Worm (Caenorhabditis elegans): ENCODE measurements around the gene cdk-11.2.

cdk-11.2 gene

DNA sequence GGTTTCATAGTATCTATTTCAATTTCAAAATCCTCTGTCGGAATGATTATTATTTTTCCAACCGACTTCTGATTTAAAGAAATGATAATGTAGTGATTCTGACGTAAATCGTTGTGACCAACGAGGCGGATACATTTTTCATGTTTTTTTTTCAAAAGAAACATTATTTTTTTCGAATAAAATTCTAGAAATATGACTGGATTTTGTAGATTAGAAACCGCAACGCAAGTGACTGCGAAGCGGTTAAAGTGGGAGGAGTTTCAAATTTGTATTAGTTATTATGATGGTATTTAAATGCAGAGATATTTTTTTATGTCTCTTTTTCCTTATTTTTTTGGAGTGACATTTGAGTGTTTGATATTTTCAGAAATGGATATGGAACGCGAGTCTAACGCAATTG lies 27.4 kb upstream of the cdk-11.2 start, which contains the start of gene C39B10.5:
TSS of gene C39B10.5 (plus strand) at position 362 of the 400 bp plus-strand sequence.
- no peak for TF ChIP-seq pha-4 (tag; optimal IDR thresholded peaks at IDR 0.05)
- TF ChIP-seq unc-39 (tag; optimal IDR thresholded peaks at IDR 0.05): no peak
- no peak for TF ChIP-seq nhr-12 (tag; optimal IDR thresholded peaks at IDR 0.05)
- no peak for TF ChIP-seq mdl-1 (tag; optimal IDR thresholded peaks at IDR 0.05)
- no peak for TF ChIP-seq snpc-4 (tag; optimal IDR thresholded peaks at IDR 0.05)
- TF ChIP-seq eor-1 (tag; optimal IDR thresholded peaks at IDR 0.05): no peak
- TF ChIP-seq skn-1 (tag; optimal IDR thresholded peaks at IDR 0.05): no peak
- TF ChIP-seq lin-15B (tag; optimal IDR thresholded peaks at IDR 0.05): no peak
- no peak for TF ChIP-seq nhr-77 (tag; optimal IDR thresholded peaks at IDR 0.05)

DNA sequence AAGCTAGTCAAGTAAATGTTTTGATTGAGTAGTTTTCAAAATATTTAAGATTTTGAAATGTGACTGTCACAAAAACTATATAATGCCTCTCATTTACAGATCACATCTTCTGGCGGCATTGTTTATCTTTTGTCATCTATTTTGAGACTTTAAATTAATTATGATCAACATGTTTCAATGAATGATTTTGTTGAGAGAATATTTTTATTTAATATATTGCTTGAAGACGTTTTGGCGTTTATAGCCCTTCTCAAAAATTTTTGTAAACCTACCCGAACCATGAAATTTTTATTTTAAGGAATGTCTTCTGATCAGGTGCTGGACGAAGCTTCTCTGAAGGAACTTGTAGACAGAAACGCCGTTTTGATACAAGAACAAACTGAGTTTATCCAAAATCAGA lies 25.1 kb upstream of the cdk-11.2 start, which contains the start of gene C39B10.4:
TSS of gene C39B10.4 (plus strand) at position 301 of the 400 bp plus-strand sequence.
- no peak for TF ChIP-seq lsy-12 (tag; optimal IDR thresholded peaks at IDR 0.05)
- TF ChIP-seq elt-2 (tag; optimal IDR thresholded peaks at IDR 0.05): no peak
- TF ChIP-seq jun-1 (tag; optimal IDR thresholded peaks at IDR 0.05): no peak
- TF ChIP-seq mdl-1 (tag; optimal IDR thresholded peaks at IDR 0.05): no peak
- no peak for TF ChIP-seq R02D3.7 (tag; optimal IDR thresholded peaks at IDR 0.05)
- TF ChIP-seq nhr-12 (tag; optimal IDR thresholded peaks at IDR 0.05): no peak
- no peak for TF ChIP-seq ztf-11 (tag; optimal IDR thresholded peaks at IDR 0.05)
- no peak for TF ChIP-seq ceh-16 (tag; optimal IDR thresholded peaks at IDR 0.05)
- TF ChIP-seq ceh-28 (tag; optimal IDR thresholded peaks at IDR 0.05): no peak
- no peak for TF ChIP-seq daf-12 (tag; optimal IDR thresholded peaks at IDR 0.05)
- no peak for TF ChIP-seq nhr-25 (tag; optimal IDR thresholded peaks at IDR 0.05)
- TF ChIP-seq nhr-77 (tag; optimal IDR thresholded peaks at IDR 0.05): no peak
- TF ChIP-seq nhr-237 (tag; optimal IDR thresholded peaks at IDR 0.05): no peak
- TF ChIP-seq ama-1 (optimal IDR thresholded peaks at IDR 0.05): no peak
- no peak for TF ChIP-seq snpc-4 (tag; optimal IDR thresholded peaks at IDR 0.05)
- no peak for TF ChIP-seq aly-2 (tag; optimal IDR thresholded peaks at IDR 0.05)
- no peak for TF ChIP-seq egl-5 (tag; optimal IDR thresholded peaks at IDR 0.05)

DNA sequence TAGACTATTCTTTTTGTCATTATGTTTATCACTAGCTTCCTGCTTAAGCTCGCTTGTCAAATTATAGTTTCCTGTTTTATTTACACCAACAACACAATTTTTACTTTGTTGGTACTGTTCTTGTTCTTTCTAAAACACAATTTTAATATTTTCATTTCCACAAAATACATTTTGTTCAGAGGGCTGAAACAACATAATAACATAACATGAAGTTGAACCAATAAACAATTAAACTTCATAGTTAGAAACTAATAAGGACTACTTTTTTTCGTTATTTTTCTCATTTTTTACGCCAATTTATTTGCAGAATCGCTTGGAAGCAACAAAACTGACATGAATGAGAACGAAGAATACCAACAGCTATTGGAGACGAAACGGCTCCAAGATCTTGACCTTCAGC lies 24.3 kb upstream of the cdk-11.2 start, which contains the start of gene C39B10.3:
TSS of gene C39B10.3 (plus strand) at position 301 of the 400 bp plus-strand sequence.
- TF ChIP-seq hmg-11 (tag; optimal IDR thresholded peaks at IDR 0.05): no peak
- no peak for TF ChIP-seq skn-1 (tag; optimal IDR thresholded peaks at IDR 0.05)
- TF ChIP-seq nhr-76 (tag; optimal IDR thresholded peaks at IDR 0.05): no peak
- no peak for TF ChIP-seq sea-2 (GFP tag; optimal IDR thresholded peaks at IDR 0.05)
- TF ChIP-seq nhr-77 (tag; optimal IDR thresholded peaks at IDR 0.05): no peak
- TF ChIP-seq nfya-1 (tag; optimal IDR thresholded peaks at IDR 0.05; ENCODE audit: insufficient read depth): no peak
- TF ChIP-seq nhr-67 (tag; optimal IDR thresholded peaks at IDR 0.05): no peak
- TF ChIP-seq R02D3.7 (tag; optimal IDR thresholded peaks at IDR 0.05): no peak
- TF ChIP-seq zag-1 (tag; optimal IDR thresholded peaks at IDR 0.05): no peak
- TF ChIP-seq elt-1 (tag; optimal IDR thresholded peaks at IDR 0.05): no peak

DNA sequence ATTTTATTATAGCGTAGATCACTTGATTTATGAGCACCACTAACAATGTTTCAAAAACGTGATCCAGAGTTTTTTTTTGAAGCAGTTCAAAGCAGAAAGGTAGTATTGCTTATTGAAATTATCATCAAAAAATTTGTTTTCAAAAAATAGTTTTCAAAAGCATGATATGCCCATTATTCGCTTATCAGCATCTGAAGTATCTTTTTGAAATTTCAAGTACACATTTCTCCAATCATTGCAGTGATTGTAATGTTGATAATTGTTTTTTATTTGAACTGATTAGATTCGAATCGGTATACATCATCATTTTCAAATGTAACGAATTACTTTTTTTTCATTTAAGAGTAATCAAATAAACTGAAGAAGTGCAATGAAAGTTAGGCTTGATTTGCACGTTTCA lies 21.2 kb upstream of the cdk-11.2 start:
- no peak for TF ChIP-seq zag-1 (tag; optimal IDR thresholded peaks at IDR 0.05)
- TF ChIP-seq egl-5 (tag; optimal IDR thresholded peaks at IDR 0.05): no peak
- no peak for TF ChIP-seq hmg-11 (tag; optimal IDR thresholded peaks at IDR 0.05)
- no peak for TF ChIP-seq ceh-82 (tag; optimal IDR thresholded peaks at IDR 0.05)
- TF ChIP-seq unc-39 (tag; optimal IDR thresholded peaks at IDR 0.05): no peak
- TF ChIP-seq nhr-237 (tag; optimal IDR thresholded peaks at IDR 0.05): no peak
- no peak for TF ChIP-seq skn-1 (tag; optimal IDR thresholded peaks at IDR 0.05)
- no peak for TF ChIP-seq lin-39 (tag; optimal IDR thresholded peaks at IDR 0.05)
- no peak for TF ChIP-seq sea-2 (GFP tag; optimal IDR thresholded peaks at IDR 0.05)
- no peak for TF ChIP-seq ama-1 (optimal IDR thresholded peaks at IDR 0.05)
- TF ChIP-seq nhr-43 (tag; optimal IDR thresholded peaks at IDR 0.05; ENCODE audit: poor library complexity, severe bottlenecking): no peak
- no peak for TF ChIP-seq ztf-11 (tag; optimal IDR thresholded peaks at IDR 0.05)
- TF ChIP-seq pha-4 (tag; optimal IDR thresholded peaks at IDR 0.05): no peak
- TF ChIP-seq ZK546.5 (tag; optimal IDR thresholded peaks at IDR 0.05): no peak
- TF ChIP-seq pqm-1 (tag; optimal IDR thresholded peaks at IDR 0.05): peak; percentile 33
- no peak for TF ChIP-seq nhr-76 (tag; optimal IDR thresholded peaks at IDR 0.05)
- TF ChIP-seq elt-2 (tag; optimal IDR thresholded peaks at IDR 0.05): peak; percentile 58
- TF ChIP-seq unc-62 (GFP tag; optimal IDR thresholded peaks at IDR 0.05): no peak

DNA sequence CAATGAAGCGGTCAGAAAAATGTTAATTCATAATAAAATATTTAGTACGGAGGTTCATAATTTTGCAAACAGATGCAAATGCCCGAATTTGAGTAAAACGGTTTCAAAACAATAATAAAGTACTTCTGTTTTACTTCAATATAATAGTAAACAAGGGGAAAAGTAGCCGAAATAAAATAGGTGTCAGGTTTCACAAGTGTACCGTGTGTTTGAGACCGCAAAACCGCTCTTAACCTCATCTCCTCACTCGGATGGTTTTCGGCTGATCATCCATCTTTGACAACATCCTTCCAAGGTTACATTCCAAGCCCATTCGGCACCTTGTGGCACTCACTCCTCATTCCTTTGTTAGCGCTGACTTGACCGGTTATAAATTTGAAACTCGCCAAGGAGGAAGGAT lies 17.9 kb upstream of the cdk-11.2 start:
- TF ChIP-seq egl-27 (tag; optimal IDR thresholded peaks at IDR 0.05): no peak
- no peak for TF ChIP-seq nhr-67 (tag; optimal IDR thresholded peaks at IDR 0.05)
- no peak for TF ChIP-seq fkh-2 (tag; optimal IDR thresholded peaks at IDR 0.05)
- no peak for TF ChIP-seq ama-1 (optimal IDR thresholded peaks at IDR 0.05)
- TF ChIP-seq lin-15B (tag; optimal IDR thresholded peaks at IDR 0.05): no peak
- TF ChIP-seq nfya-1 (tag; optimal IDR thresholded peaks at IDR 0.05; ENCODE audit: insufficient read depth): no peak
- TF ChIP-seq snpc-4 (tag; optimal IDR thresholded peaks at IDR 0.05): no peak
- TF ChIP-seq fkh-10 (GFP tag; optimal IDR thresholded peaks at IDR 0.05): no peak

Measured in whole organism, L3 larva.